Worm (Caenorhabditis elegans): ENCODE results near the gene C13C4.6.
A peak's percentile ranks its signal among the peaks of the same experiment; 100 is the strongest.

The C13C4.6 gene

DNA sequence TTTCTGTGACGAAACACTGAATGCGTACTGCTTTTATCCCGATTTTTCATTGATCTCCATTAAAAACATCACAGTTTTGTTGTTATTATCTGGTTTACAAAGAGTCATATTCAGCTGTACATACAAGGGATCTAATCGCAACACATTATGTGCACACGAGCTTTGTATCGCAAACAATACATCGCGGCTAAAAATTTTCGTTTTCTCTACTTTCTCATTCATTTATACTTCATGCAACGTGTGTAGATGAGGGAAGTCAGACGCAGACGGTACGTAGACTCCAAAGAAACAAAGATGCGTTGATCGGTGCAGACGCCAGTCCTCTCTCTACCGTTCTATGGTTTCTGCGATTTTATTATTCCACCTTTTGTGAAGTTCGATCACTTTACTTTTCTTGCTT, 14.5 kb upstream of the C13C4.6 start, which contains the start of gene nhr-136:
TSS of gene nhr-136 (plus strand) at position 301 of the 400 bp plus-strand sequence.
- TF ChIP-seq elt-3 (tag; optimal IDR thresholded peaks at IDR 0.05) = no peak
- TF ChIP-seq nhr-129 (tag; optimal IDR thresholded peaks at IDR 0.05) = peak; percentile 21

DNA sequence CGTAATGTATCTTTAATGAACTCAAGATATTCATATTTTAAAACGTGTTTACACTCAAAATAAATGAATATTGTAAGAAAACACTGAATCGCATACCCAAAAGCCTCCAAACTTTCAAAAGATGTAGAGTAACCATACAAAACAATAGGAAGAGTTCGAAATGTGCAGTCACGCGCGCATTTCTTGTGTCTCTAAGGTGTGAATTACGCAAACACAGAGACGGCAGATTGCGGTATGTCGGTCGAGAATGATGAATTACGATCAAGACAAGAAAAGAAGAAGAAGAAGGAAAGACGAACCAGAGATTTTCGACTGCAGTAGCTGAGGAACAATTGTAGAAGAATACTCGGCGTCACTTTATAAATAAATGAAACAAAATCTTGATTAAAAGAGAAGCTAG, 9.9 kb upstream of the C13C4.6 start, which contains the start of gene lhpp-1:
TSS of gene lhpp-1 (minus strand) at position 354 of the 400 bp plus-strand sequence.
- TF ChIP-seq mdl-1 (tag; optimal IDR thresholded peaks at IDR 0.05) (no peak), gmeb-1 (tag; optimal IDR thresholded peaks at IDR 0.05) (no peak), unc-55 (GFP tag; optimal IDR thresholded peaks at IDR 0.05) (peak; percentile 29), nhr-129 (tag; optimal IDR thresholded peaks at IDR 0.05) (peak; percentile 50), blmp-1 (tag; optimal IDR thresholded peaks at IDR 0.05; ENCODE audit: insufficient read depth) (no peak)

DNA sequence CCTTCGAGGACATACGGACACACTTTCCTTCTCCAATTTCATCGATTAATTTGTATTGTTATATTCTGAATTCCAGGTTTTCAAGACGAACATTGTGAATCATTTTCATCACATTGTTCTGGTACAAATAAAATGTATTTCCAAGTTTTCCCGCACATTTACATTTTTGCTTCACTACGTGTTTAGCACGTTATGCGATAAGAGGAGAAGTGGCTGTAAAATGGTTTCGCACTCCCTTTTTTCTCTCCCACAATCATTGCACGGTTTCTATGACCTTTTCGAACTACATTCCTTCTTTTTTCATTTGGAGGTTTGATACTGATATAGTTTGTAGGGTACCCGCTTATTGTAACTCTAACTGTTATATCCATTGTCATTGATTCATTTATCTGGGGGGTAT, 7.6 kb upstream of the C13C4.6 start:
- TF ChIP-seq sma-3 (GFP tag; optimal IDR thresholded peaks at IDR 0.05) = no peak
- TF ChIP-seq fos-1 (tag; optimal IDR thresholded peaks at IDR 0.05) = peak; percentile 64
- TF ChIP-seq aly-2 (tag; optimal IDR thresholded peaks at IDR 0.05) = no peak

DNA sequence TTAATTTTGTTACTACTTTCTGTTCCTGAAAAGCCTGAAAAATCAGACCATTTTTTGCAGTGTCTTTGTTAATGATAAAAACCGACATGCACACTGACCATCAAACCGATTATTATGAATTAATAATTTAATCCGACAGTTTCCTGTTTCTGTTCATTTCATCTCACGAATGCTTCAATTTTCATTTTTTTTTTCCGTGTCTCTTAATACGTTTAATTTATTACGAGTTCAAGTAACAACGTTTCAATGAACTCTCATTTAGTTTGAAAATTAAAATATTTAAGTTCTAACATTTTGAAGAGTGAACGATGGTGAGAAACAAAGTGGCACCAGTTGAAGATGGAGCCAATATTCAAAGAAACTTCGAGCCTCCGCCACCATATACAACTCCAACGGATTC, 6.7 kb upstream of the C13C4.6 start, which contains the start of gene spin-1:
TSS of gene spin-1 (plus strand) at position 301 of the 400 bp plus-strand sequence.
- no peak for TF ChIP-seq nhr-21 (tag; optimal IDR thresholded peaks at IDR 0.05)
- no peak for TF ChIP-seq mdl-1 (tag; optimal IDR thresholded peaks at IDR 0.05)
- TF ChIP-seq nhr-77 (tag; optimal IDR thresholded peaks at IDR 0.05) = no peak
- TF ChIP-seq egl-27 (tag; optimal IDR thresholded peaks at IDR 0.05) = no peak
- TF ChIP-seq nhr-6 (tag; optimal IDR thresholded peaks at IDR 0.05) = no peak
- TF ChIP-seq lin-39 (tag; optimal IDR thresholded peaks at IDR 0.05) = no peak
- no peak for TF ChIP-seq lin-13 (GFP tag; optimal IDR thresholded peaks at IDR 0.05)
- TF ChIP-seq alr-1 (tag; optimal IDR thresholded peaks at IDR 0.05) = no peak
- no peak for TF ChIP-seq snpc-4 (tag; optimal IDR thresholded peaks at IDR 0.05)
- no peak for TF ChIP-seq sma-3 (GFP tag; optimal IDR thresholded peaks at IDR 0.05)
- no peak for TF ChIP-seq ztf-4 (tag; optimal IDR thresholded peaks at IDR 0.05)
- TF ChIP-seq crh-2 (tag; optimal IDR thresholded peaks at IDR 0.05) = no peak
- TF ChIP-seq nhr-25 (tag; optimal IDR thresholded peaks at IDR 0.05) = no peak
- no peak for TF ChIP-seq sma-9 (GFP tag; optimal IDR thresholded peaks at IDR 0.05)
- TF ChIP-seq sma-9 (tag; optimal IDR thresholded peaks at IDR 0.05) = no peak
- no peak for TF ChIP-seq aly-2 (tag; optimal IDR thresholded peaks at IDR 0.05)

DNA sequence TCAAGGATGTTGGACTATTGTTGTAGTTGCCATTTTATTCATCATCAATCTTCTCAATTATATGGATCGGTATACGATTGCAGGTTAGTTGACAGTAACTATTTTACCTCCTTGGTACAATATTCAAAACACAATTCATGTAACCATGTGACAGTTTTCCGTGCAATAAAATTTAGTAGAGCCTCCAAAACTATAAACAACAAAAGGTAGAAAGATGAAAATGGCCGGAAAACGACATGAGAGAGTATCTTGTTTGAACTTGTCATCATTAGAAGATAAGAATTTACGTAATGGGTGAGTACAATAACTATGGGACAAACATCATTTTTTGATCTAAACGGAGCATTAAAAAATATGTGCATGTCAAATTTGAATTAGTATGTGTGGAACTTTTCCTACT, 6.2 kb upstream of the C13C4.6 start:
- TF ChIP-seq elt-1 (tag; optimal IDR thresholded peaks at IDR 0.05) (no peak), sma-9 (GFP tag; optimal IDR thresholded peaks at IDR 0.05) (peak; percentile 20), sma-9 (tag; optimal IDR thresholded peaks at IDR 0.05) (no peak)

DNA sequence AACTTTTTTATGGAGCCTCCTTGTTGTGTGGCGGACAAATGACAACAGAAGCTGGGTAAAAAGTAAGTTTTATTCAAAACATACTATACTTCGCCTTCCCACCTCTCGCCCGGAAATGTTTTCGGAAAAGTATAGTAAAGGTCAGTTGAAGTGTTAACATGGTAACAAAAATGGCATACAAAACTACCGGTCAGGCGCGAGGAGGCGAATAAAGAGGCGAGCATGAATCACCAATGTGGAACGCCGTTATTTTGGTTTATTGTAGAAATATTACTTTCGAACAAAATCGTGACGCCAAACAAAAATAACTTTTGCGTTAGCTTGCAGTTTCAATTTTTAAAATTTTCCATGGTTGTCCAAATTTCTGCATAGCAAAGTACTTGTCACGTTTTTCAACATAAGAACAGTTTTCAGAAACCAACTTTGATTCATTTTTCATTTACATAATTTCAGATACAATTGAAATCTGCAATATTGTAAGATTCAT, 3.8 kb upstream of the C13C4.6 start, which contains the start of gene C13C4.8:
TSS of gene C13C4.8 (plus strand) at position 437 of the 487 bp plus-strand sequence.
- TF ChIP-seq peb-1 (tag; optimal IDR thresholded peaks at IDR 0.05) = no peak
- no peak for TF ChIP-seq zag-1 (tag; optimal IDR thresholded peaks at IDR 0.05)
- TF ChIP-seq blmp-1 (tag; optimal IDR thresholded peaks at IDR 0.05; ENCODE audit: insufficient read depth) = no peak
- no peak for TF ChIP-seq nhr-237 (tag; optimal IDR thresholded peaks at IDR 0.05)
- TF ChIP-seq snpc-4 (tag; optimal IDR thresholded peaks at IDR 0.05) = no peak
- TF ChIP-seq unc-39 (tag; optimal IDR thresholded peaks at IDR 0.05) = no peak
- TF ChIP-seq elt-3 (tag; optimal IDR thresholded peaks at IDR 0.05) = no peak
- no peak for TF ChIP-seq sma-9 (GFP tag; optimal IDR thresholded peaks at IDR 0.05)
- no peak for TF ChIP-seq sma-9 (tag; optimal IDR thresholded peaks at IDR 0.05)
- TF ChIP-seq ztf-1 (GFP tag; conservative IDR thresholded peaks at IDR 0.05) = no peak

DNA sequence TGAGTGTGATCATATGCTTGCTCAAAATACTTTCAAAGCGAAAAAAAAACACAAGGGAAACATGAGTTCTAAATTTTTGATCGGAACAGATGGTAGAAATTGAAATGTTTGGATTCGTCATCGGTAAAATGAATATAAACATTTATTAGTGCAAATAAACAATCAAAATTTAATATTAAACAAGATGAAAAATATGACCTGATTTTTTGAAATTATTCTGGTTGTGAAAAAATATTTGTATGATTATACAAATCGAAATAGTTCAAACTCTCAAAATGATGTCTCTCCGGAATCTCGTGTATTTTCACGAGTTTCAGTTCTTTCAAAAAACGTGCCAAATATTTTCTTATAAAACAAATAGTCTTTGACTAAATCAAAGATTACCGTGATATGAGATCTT, 993 bp upstream of the C13C4.6 start, which contains the start of gene C13C4.7:
TSS of gene C13C4.7 (minus strand) at position 101 of the 400 bp plus-strand sequence.
- TF ChIP-seq skn-1 (tag; optimal IDR thresholded peaks at IDR 0.05) = no peak
- no peak for TF ChIP-seq snpc-4 (tag; optimal IDR thresholded peaks at IDR 0.05)
- TF ChIP-seq egl-27 (tag; optimal IDR thresholded peaks at IDR 0.05) = no peak
- TF ChIP-seq ZK546.5 (tag; optimal IDR thresholded peaks at IDR 0.05) = no peak
- TF ChIP-seq F13H6.1 (tag; optimal IDR thresholded peaks at IDR 0.05) = no peak
- no peak for TF ChIP-seq mbf-1 (tag; optimal IDR thresholded peaks at IDR 0.05)
- no peak for TF ChIP-seq unc-55 (GFP tag; optimal IDR thresholded peaks at IDR 0.05)

Measured in whole organism, L2 larva.